Fruit fly (Drosophila melanogaster) whole organism, embryonic: ENCODE data around the gene CG17032.

Source experiments
- CG12299 ChIP-seq: fragments of 200-800 bp; sonication (Bioruptor generic); optimal IDR thresholded peaks from 2 replicates; lab custom pipeline; 2018; ENCODE audit warnings: missing biosample characterization, mild to moderate bottlenecking, missing genetic modification characterization
- CG12391 ChIP-seq: fragments of 200-800 bp; sonication (Bioruptor generic); optimal IDR thresholded peaks from 3 replicates; lab custom pipeline; 2018; ENCODE audit warnings: missing biosample characterization, mild to moderate bottlenecking, missing genetic modification characterization, moderate library complexity
- CG32772 ChIP-seq: fragments of 200-800 bp; sonication (Bioruptor generic); IDR thresholded peaks from 2 replicates; pipeline ENCODE4 v1.3.6; 2022; ENCODE audit warnings: missing biosample characterization, missing genetic modification characterization
- CG3847 ChIP-seq: fragments of 200-800 bp; sonication (Bioruptor generic); IDR thresholded peaks from 2 replicates; pipeline ENCODE4 v1.3.6; 2022; ENCODE audit warnings: missing biosample characterization, missing genetic modification characterization
- CG8924 ChIP-seq: fragments of 200-800 bp; optimal IDR thresholded peaks from 3 replicates; lab custom pipeline; 2019; ENCODE audit warnings: missing biosample characterization, mild to moderate bottlenecking, missing genetic modification characterization, moderate library complexity
- CG9727 ChIP-seq: fragments of 200-800 bp; sonication (Bioruptor generic); optimal IDR thresholded peaks from 3 replicates; lab custom pipeline; 2017; ENCODE audit warnings: missing biosample characterization, mild to moderate bottlenecking, missing genetic modification characterization
- h ChIP-seq: fragments of >200 bp; optimal IDR thresholded peaks from 2 replicates; lab custom pipeline; 2017

DNA sequence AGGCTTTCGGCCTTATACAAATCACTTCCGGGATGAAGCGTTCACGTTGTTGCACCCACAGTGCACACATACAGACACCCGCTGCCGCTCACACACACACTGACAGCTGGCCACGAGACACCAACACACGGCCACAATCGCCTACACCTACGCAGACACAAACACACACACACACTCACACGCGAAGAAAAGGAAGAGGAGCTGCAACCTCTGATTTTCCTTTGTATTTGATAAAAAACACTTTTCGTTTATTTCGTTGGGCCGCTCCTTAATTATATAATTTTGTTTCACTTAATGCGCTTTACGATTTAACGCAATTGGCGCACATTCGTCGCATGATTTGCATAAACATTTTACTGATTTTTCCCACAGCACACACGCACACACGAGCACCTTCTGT, 34.3 kb upstream of the CG17032 start:
- no peak for TF ChIP-seq CG12391 (tag; lab: Kevin White, UChicago)
- no peak for TF ChIP-seq CG32772 (GFP tag; lab: Robert Waterston, UW)
- no peak for TF ChIP-seq CG9727 (GFP tag; lab: Kevin White, UChicago)
- TF ChIP-seq h (lab: Kevin White, UChicago), result no peak
- TF ChIP-seq CG8924, result no peak
- TF ChIP-seq CG3847 (GFP tag; lab: Robert Waterston, UW), result no peak
- no peak for TF ChIP-seq CG12299
